Fruit fly (Drosophila melanogaster): ENCODE measurements around the gene CG5506.

The CG5506 gene

dm6 chr3L:17926575-17927276, 42.5 kb upstream of the CG5506 start (continued):
- TF ChIP-seq Gug (GFP tag; IDR thresholded peaks at IDR 0.05), result no peak
- TF ChIP-seq CG6854 (GFP tag; optimal IDR thresholded peaks at IDR 0.05), result no peak
- TF ChIP-seq CG16779 (tag; optimal IDR thresholded peaks at IDR 0.05), result no peak
- peak; percentile 8 for TF ChIP-seq Sox15 (GFP tag; optimal IDR thresholded peaks at IDR 0.05)
- TF ChIP-seq dac (GFP tag; optimal IDR thresholded peaks at IDR 0.05), result no peak
- TF ChIP-seq lz (GFP tag; optimal IDR thresholded peaks at IDR 0.05), result no peak
- peak; percentile 21 for TF ChIP-seq topi (GFP tag; optimal IDR thresholded peaks at IDR 0.05)
- TF ChIP-seq CG10631 (GFP tag; optimal IDR thresholded peaks at IDR 0.05), result peak; percentile 54
- TF ChIP-seq CG15336 (GFP tag; IDR thresholded peaks at IDR 0.05), result no peak
- peak in 1 of 2 experiments; percentile 66 for TF ChIP-seq ss (GFP tag; optimal IDR thresholded peaks at IDR 0.05)
- peak; percentile 58 for TF ChIP-seq CG6808 (GFP tag; optimal IDR thresholded peaks at IDR 0.05)
- peak; percentile 87 for TF ChIP-seq Eip78C (GFP tag)

DNA sequence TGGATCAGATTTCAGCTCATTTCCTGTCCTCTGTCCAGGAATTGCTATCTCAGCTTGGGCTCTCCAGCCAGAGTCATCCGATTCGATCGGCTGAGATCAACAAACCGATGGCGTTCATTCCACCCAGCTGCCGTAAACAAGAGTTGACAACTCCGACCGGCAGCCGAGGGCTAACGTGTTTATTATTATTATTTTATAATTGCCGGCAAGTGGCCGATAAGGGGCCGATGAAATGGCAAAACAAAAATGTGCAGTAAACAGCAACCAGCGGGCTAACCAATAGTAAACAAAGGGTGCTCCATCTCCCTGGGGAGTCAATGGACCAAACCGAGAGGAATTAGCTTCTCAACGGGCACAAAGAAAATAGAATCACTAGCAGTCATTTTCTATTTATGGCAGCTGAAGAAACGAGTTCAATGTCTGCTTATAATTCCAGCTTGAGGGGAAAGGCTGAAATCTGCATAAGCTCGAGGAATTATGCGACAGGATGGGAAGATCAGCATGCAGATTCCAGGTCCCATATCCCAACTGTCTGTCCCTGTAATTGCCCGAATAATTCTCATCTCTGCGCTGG, 41.1 kb upstream of the CG5506 start:
- TF ChIP-seq Lpt (GFP tag; optimal IDR thresholded peaks at IDR 0.05) (no peak), ss (GFP tag; optimal IDR thresholded peaks at IDR 0.05) (peak in 1 of 2 experiments; percentile 21), Met (GFP tag; optimal IDR thresholded peaks at IDR 0.05) (peak; percentile 2), CG8319 (GFP tag; optimal IDR thresholded peaks at IDR 0.05) (no peak), CG6808 (GFP tag; optimal IDR thresholded peaks at IDR 0.05) (peak; percentile 27), CG31627 (GFP tag; optimal IDR thresholded peaks at IDR 0.05) (peak; percentile 4), CG6276 (GFP tag; optimal IDR thresholded peaks at IDR 0.05) (no peak), Sox14 (GFP tag; optimal IDR thresholded peaks at IDR 0.05) (peak; percentile 6), CG8119 (GFP tag; IDR thresholded peaks at IDR 0.05) (0 out of 3 replicates have a peak, but pooled peaks have one; percentile 32), fd59A (GFP tag; optimal IDR thresholded peaks at IDR 0.05) (no peak), svp (GFP tag) (peak; percentile 80), CG16779 (tag; optimal IDR thresholded peaks at IDR 0.05) (no peak), Eip78C (GFP tag) (peak; percentile 58), CG10631 (GFP tag; optimal IDR thresholded peaks at IDR 0.05) (no peak), Gug (GFP tag; IDR thresholded peaks at IDR 0.05) (no peak), Ets21C (GFP tag; optimal IDR thresholded peaks at IDR 0.05) (no peak), Smox (GFP tag; optimal IDR thresholded peaks at IDR 0.05) (no peak), vri (GFP tag; optimal IDR thresholded peaks at IDR 0.05) (peak; percentile 76), CG6163 (GFP tag; IDR thresholded peaks at IDR 0.05) (0 out of 3 replicates have a peak, but pooled peaks have one; percentile 10), CG10669 (GFP tag; optimal IDR thresholded peaks at IDR 0.05) (peak; percentile 23), CG8632 (GFP tag; optimal IDR thresholded peaks at IDR 0.05) (no peak), CG9139 (GFP tag; optimal IDR thresholded peaks at IDR 0.05) (no peak), Eip93F (GFP tag; optimal IDR thresholded peaks at IDR 0.05) (peak; percentile 11), achi (GFP tag; optimal IDR thresholded peaks at IDR 0.05) (no peak)

DNA sequence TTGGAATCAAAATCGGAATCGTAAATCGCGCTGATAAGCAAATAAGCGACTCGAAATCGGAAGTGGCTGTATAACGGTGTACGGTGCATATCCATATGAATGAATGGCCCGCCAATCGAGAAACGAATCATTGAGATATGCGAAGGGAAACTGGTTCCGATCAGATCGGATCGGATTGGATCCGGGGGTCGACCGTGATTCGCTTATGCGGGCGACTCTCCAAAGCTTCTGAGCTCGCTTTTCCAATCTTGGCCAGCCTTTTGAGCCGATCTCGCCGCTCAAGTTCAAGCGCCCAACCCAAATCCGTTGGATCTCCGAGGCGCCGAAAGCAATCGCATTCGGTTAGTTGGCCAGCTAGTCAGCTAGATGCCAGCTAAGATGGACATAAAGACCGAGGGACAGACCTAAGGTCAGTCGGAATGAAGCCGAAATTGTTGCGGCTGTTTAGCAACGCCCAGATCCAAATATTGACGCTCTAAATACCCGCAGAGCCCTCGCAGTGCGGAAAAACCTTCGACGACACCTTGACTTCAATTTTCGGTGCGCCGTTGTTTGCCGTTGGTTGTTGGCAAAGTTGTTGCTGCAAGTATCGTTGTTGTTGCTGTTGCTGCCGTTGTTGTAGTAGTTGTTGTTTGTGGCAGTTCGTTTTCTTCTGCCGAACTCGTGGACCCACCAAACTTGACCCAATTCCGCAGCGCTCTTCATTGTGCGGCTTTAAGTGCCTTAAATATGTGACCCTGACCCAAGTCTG, 40.0 kb upstream of the CG5506 start:
- TF ChIP-seq CG32006 (GFP tag; optimal IDR thresholded peaks at IDR 0.05) (no peak), Eip75B (GFP tag; optimal IDR thresholded peaks at IDR 0.05) (no peak), CG31627 (GFP tag; optimal IDR thresholded peaks at IDR 0.05) (no peak), svp (GFP tag) (peak; percentile 55), Ets21C (GFP tag; optimal IDR thresholded peaks at IDR 0.05) (no peak), CG6792 (GFP tag; optimal IDR thresholded peaks at IDR 0.05) (no peak), dsx (GFP tag; optimal IDR thresholded peaks at IDR 0.05; ENCODE audit: poor library complexity, severe bottlenecking) (no peak), CG9139 (GFP tag; optimal IDR thresholded peaks at IDR 0.05) (no peak), Hr38 (GFP tag; optimal IDR thresholded peaks at IDR 0.05) (no peak), CG10631 (GFP tag; optimal IDR thresholded peaks at IDR 0.05) (no peak), CG8119 (GFP tag; IDR thresholded peaks at IDR 0.05) (no peak), dac (GFP tag; optimal IDR thresholded peaks at IDR 0.05) (no peak), Hr39 (GFP tag; optimal IDR thresholded peaks at IDR 0.05) (no peak), Sox102F (GFP tag; optimal IDR thresholded peaks at IDR 0.05) (no peak), Eip78C (GFP tag) (peak; percentile 8), eg (GFP tag; IDR thresholded peaks at IDR 0.05) (no peak), Blimp-1 (GFP tag; optimal IDR thresholded peaks at IDR 0.05) (no peak), fkh (GFP tag; optimal IDR thresholded peaks at IDR 0.05) (peak; percentile 4)

Data from whole organism, prepupa.